Worm (Caenorhabditis elegans): ENCODE results near the gene xrn-1.

- no peak for TF ChIP-seq flt-1 (GFP tag; IDR thresholded peaks at IDR 0.05)
- TF ChIP-seq tra-4 (tag; optimal IDR thresholded peaks at IDR 0.05) = no peak
- no peak for TF ChIP-seq hmg-4 (GFP tag; optimal IDR thresholded peaks at IDR 0.05)
- TF ChIP-seq ama-1 (optimal IDR thresholded peaks at IDR 0.05) = no peak
- no peak for TF ChIP-seq tbx-37 (GFP tag; conservative IDR thresholded peaks at IDR 0.05)
- no peak for TF ChIP-seq ceh-36 (tag; optimal IDR thresholded peaks at IDR 0.05)
- no peak for TF ChIP-seq B0310.2 (tag; optimal IDR thresholded peaks at IDR 0.05)
- no peak for TF ChIP-seq ets-7 (tag; optimal IDR thresholded peaks at IDR 0.05)
- TF ChIP-seq tbx-11 (GFP tag; IDR thresholded peaks at IDR 0.05) = no peak
- no peak for TF ChIP-seq sea-1 (GFP tag; conservative IDR thresholded peaks at IDR 0.05)
- no peak for TF ChIP-seq hmbx-1 (tag; optimal IDR thresholded peaks at IDR 0.05)
- no peak for TF ChIP-seq F13C5.2 (tag; optimal IDR thresholded peaks at IDR 0.05)
Observed at ce11 chrII:14049097-14049496, 19.6 kb upstream of the xrn-1 start.
